Worm (Caenorhabditis elegans) whole organism, late embryonic: ENCODE measurements around the gene mrps-23.

Experiments used
- C38D4.7 ChIP-seq: fragments of 200-800 bp; sonication (Bioruptor generic); optimal IDR thresholded peaks from 2 replicates; lab custom pipeline; 2018; ENCODE audit warnings: mild to moderate bottlenecking, missing genetic modification characterization, moderate library complexity, missing compliant biosample characterization
- K02D7.2 ChIP-seq: sonication (generic microtip); optimal IDR thresholded peaks from 2 replicates; lab custom pipeline; 2017; ENCODE audit warnings: mild to moderate bottlenecking, missing genetic modification characterization, missing compliant biosample characterization
- K09A11.1 ChIP-seq: sonication (generic microtip); optimal IDR thresholded peaks from 2 replicates; lab custom pipeline; 2017; ENCODE audit warnings: antibody characterized with exemption, mild to moderate bottlenecking, missing genetic modification characterization, missing compliant biosample characterization; ENCODE audit not compliant: insufficient read depth
- T23F11.4 ChIP-seq: fragments of 200-800 bp; sonication (Bioruptor generic); optimal IDR thresholded peaks from 2 replicates; lab custom pipeline; 2018; ENCODE audit warnings: mild to moderate bottlenecking, missing genetic modification characterization, missing compliant biosample characterization
- ama-1 ChIP-seq: fragments of 150-350 bp; optimal IDR thresholded peaks from 2 replicates; lab custom pipeline; 2014
- ceh-19 ChIP-seq: fragments of 200-800 bp; sonication (Bioruptor generic); optimal IDR thresholded peaks from 2 replicates; lab custom pipeline; 2018; ENCODE audit warnings: mild to moderate bottlenecking, missing genetic modification characterization, missing compliant biosample characterization
- ceh-2 ChIP-seq: sonication (generic microtip); optimal IDR thresholded peaks from 2 replicates; lab custom pipeline; 2016; ENCODE audit warnings: missing genotype, missing genetic modification characterization, missing compliant biosample characterization
- ceh-30 ChIP-seq: fragments of 150-350 bp; optimal IDR thresholded peaks from 2 replicates; lab custom pipeline; 2014; ENCODE audit warnings: missing biosample characterization, missing genetic modification characterization
- ceh-31 ChIP-seq: sonication (generic microtip); optimal IDR thresholded peaks from 2 replicates; lab custom pipeline; 2016; ENCODE audit warnings: missing genetic modification characterization, missing compliant biosample characterization
- ceh-34 ChIP-seq: sonication (generic microtip); optimal IDR thresholded peaks from 2 replicates; lab custom pipeline; 2016; ENCODE audit warnings: mild to moderate bottlenecking, missing genetic modification characterization, missing compliant biosample characterization
- ceh-48 ChIP-seq: sonication (generic microtip); optimal IDR thresholded peaks from 2 replicates; lab custom pipeline; 2016; ENCODE audit warnings: missing genetic modification characterization, inconsistent platforms, missing compliant biosample characterization
- dmd-4 ChIP-seq: sonication (generic microtip); optimal IDR thresholded peaks from 2 replicates; lab custom pipeline; 2016; ENCODE audit warnings: borderline replicate concordance, missing genetic modification characterization, missing compliant biosample characterization
- dve-1 ChIP-seq: sonication (generic microtip); optimal IDR thresholded peaks from 2 replicates; lab custom pipeline; 2017; ENCODE audit warnings: antibody characterized with exemption, mild to moderate bottlenecking, missing genetic modification characterization, missing compliant biosample characterization
- elt-2 ChIP-seq: sonication (generic microtip); optimal IDR thresholded peaks from 2 replicates; lab custom pipeline; 2016; ENCODE audit warnings: missing genetic modification reagents, missing genetic modification characterization, missing compliant biosample characterization
- eyg-1 ChIP-seq: sonication (generic microtip); optimal IDR thresholded peaks from 2 replicates; lab custom pipeline; 2016; ENCODE audit warnings: missing genotype, missing genetic modification characterization, missing compliant biosample characterization
- fax-1 ChIP-seq: sonication (generic microtip); optimal IDR thresholded peaks from 2 replicates; lab custom pipeline; 2016; ENCODE audit warnings: missing genotype, missing genetic modification characterization, missing compliant biosample characterization
- gmeb-2 ChIP-seq: sonication (generic microtip); optimal IDR thresholded peaks from 2 replicates; lab custom pipeline; 2016; ENCODE audit warnings: missing genetic modification characterization, inconsistent platforms, missing compliant biosample characterization
- hlh-6 ChIP-seq: sonication (generic microtip); optimal IDR thresholded peaks from 2 replicates; lab custom pipeline; 2016; ENCODE audit warnings: missing genotype, missing genetic modification characterization, missing compliant biosample characterization
- lim-6 ChIP-seq: sonication (generic microtip); optimal IDR thresholded peaks from 2 replicates; lab custom pipeline; 2016; ENCODE audit warnings: missing genetic modification characterization, missing compliant biosample characterization
- lin-11 ChIP-seq: fragments of 200-800 bp; sonication (Bioruptor generic); optimal IDR thresholded peaks from 2 replicates; lab custom pipeline; 2018; ENCODE audit warnings: mild to moderate bottlenecking, missing genetic modification characterization, missing compliant biosample characterization
- madf-2 ChIP-seq: sonication (generic microtip); optimal IDR thresholded peaks from 2 replicates; lab custom pipeline; 2017; ENCODE audit warnings: missing genetic modification characterization, missing compliant biosample characterization
- nfya-1 ChIP-seq: sonication (generic microtip); optimal IDR thresholded peaks from 2 replicates; lab custom pipeline; 2017; ENCODE audit warnings: missing genetic modification characterization, mild to moderate bottlenecking, missing compliant biosample characterization, antibody characterized with exemption, moderate library complexity
- nhr-11 ChIP-seq: fragments of 150-350 bp; optimal IDR thresholded peaks from 2 replicates; lab custom pipeline; 2014; ENCODE audit warnings: missing biosample characterization, missing genetic modification characterization
- npax-4 ChIP-seq: sonication (generic microtip); optimal IDR thresholded peaks from 2 replicates; lab custom pipeline; 2016; ENCODE audit warnings: missing genetic modification characterization, missing compliant biosample characterization
- odd-2 ChIP-seq: sonication (generic microtip); optimal IDR thresholded peaks from 2 replicates; lab custom pipeline; 2017; ENCODE audit warnings: antibody characterized with exemption, mild to moderate bottlenecking, missing genetic modification characterization, missing compliant biosample characterization
- pat-9 ChIP-seq: fragments of 200-800 bp; sonication (Bioruptor generic); optimal IDR thresholded peaks from 2 replicates; lab custom pipeline; 2018; ENCODE audit warnings: mild to moderate bottlenecking, missing genetic modification characterization, moderate library complexity, missing compliant biosample characterization
- pax-1 ChIP-seq: fragments of 150-350 bp; optimal IDR thresholded peaks from 2 replicates; lab custom pipeline; 2014; ENCODE audit warnings: missing biosample characterization, missing genetic modification characterization
- pha-2 ChIP-seq: sonication (generic microtip); optimal IDR thresholded peaks from 2 replicates; lab custom pipeline; 2017; ENCODE audit warnings: mild to moderate bottlenecking, missing genetic modification characterization, missing compliant biosample characterization
- pha-4 ChIP-seq: fragments of 150-350 bp; optimal IDR thresholded peaks from 2 replicates; lab custom pipeline; 2018; ENCODE audit warnings: missing biosample characterization, missing genetic modification reagents, missing genetic modification characterization
- pros-1 ChIP-seq: fragments of 150-350 bp; optimal IDR thresholded peaks from 2 replicates; lab custom pipeline; 2014; ENCODE audit warnings: missing biosample characterization, missing genetic modification reagents, missing genetic modification characterization
- ref-2 ChIP-seq: sonication (generic microtip); optimal IDR thresholded peaks from 2 replicates; lab custom pipeline; 2016; ENCODE audit warnings: missing genetic modification characterization, missing compliant biosample characterization
- rnt-1 ChIP-seq: sonication (generic microtip); optimal IDR thresholded peaks from 2 replicates; lab custom pipeline; 2016; ENCODE audit warnings: missing genetic modification characterization, missing compliant biosample characterization
- sox-4 ChIP-seq: sonication (generic microtip); optimal IDR thresholded peaks from 2 replicates; lab custom pipeline; 2017; ENCODE audit warnings: mild to moderate bottlenecking, missing genetic modification characterization, inconsistent platforms, missing compliant biosample characterization
- syd-9 ChIP-seq: sonication (generic microtip); optimal IDR thresholded peaks from 2 replicates; lab custom pipeline; 2016; ENCODE audit warnings: mild to moderate bottlenecking, missing genetic modification characterization, moderate library complexity, missing compliant biosample characterization
- tbx-7 ChIP-seq: sonication (generic microtip); optimal IDR thresholded peaks from 2 replicates; lab custom pipeline; 2016; ENCODE audit warnings: missing genotype, missing genetic modification characterization, missing compliant biosample characterization
- ttx-3 ChIP-seq: sonication (generic microtip); optimal IDR thresholded peaks from 2 replicates; lab custom pipeline; 2016; ENCODE audit warnings: missing genetic modification reagents, missing genetic modification characterization, missing compliant biosample characterization
- unc-42 ChIP-seq: sonication (generic microtip); optimal IDR thresholded peaks from 2 replicates; lab custom pipeline; 2016; ENCODE audit warnings: missing genotype, missing genetic modification characterization, missing compliant biosample characterization
- unc-55 ChIP-seq: sonication (generic microtip); optimal IDR thresholded peaks from 2 replicates; lab custom pipeline; 2017; ENCODE audit warnings: missing biosample characterization, missing genetic modification reagents, missing genetic modification characterization
- unc-86 ChIP-seq: sonication (generic microtip); optimal IDR thresholded peaks from 2 replicates; lab custom pipeline; 2016; ENCODE audit warnings: missing genetic modification characterization, missing compliant biosample characterization
- zip-5 ChIP-seq: sonication (generic microtip); optimal IDR thresholded peaks from 2 replicates; lab custom pipeline; 2016; ENCODE audit warnings: missing genetic modification characterization, missing compliant biosample characterization
- ztf-16 ChIP-seq: sonication (generic microtip); optimal IDR thresholded peaks from 2 replicates; lab custom pipeline; 2017; ENCODE audit warnings: missing genetic modification characterization, missing compliant biosample characterization

Gene mrps-23

ce11 chrIII:9502155-9502714 is 21.2 kb downstream of the mrps-23 start:
- TF ChIP-seq madf-2 (tag; lab: Kevin White, UChicago) (no peak), syd-9 (tag; lab: Kevin White, UChicago) (no peak), npax-4 (tag; lab: Kevin White, UChicago) (no peak), ceh-2 (tag; lab: Kevin White, UChicago) (no peak), ztf-16 (tag; lab: Kevin White, UChicago) (no peak), unc-86 (tag; lab: Kevin White, UChicago) (no peak), pha-4 (tag; lab: Kevin White, UChicago) (no peak), elt-2 (tag; lab: Kevin White, UChicago) (no peak), ceh-31 (tag; lab: Kevin White, UChicago) (no peak), tbx-7 (no peak), pros-1 (tag; lab: Kevin White, UChicago) (no peak), K02D7.2 (tag; lab: Kevin White, UChicago) (no peak), pax-1 (tag; lab: Kevin White, UChicago) (no peak), zip-5 (tag; lab: Kevin White, UChicago) (no peak), lin-11 (tag; lab: Kevin White, UChicago) (no peak), hlh-6 (tag; lab: Kevin White, UChicago) (no peak), unc-55 (GFP tag; lab: Kevin White, UChicago) (no peak), odd-2 (tag; lab: Kevin White, UChicago) (no peak)

- TF ChIP-seq K02D7.2 (tag; lab: Kevin White, UChicago) (no peak), elt-2 (tag; lab: Kevin White, UChicago) (no peak)
Measured at ce11 chrIII:9501072-9501471, 22.4 kb downstream of the mrps-23 start.

ce11 chrIII:9500267-9500666 is 23.2 kb downstream of the mrps-23 start, which contains the start of gene sod-4:
Gene sod-4, minus strand, starts transcription at chrIII:9500375.
- TF ChIP-seq ttx-3 (tag; lab: Kevin White, UChicago) (no peak), gmeb-2 (tag; lab: Kevin White, UChicago) (no peak), ceh-48 (tag; lab: Kevin White, UChicago) (no peak), C38D4.7 (GFP tag; lab: Kevin White, UChicago) (no peak), pha-2 (no peak), fax-1 (tag; lab: Kevin White, UChicago) (no peak), ama-1 (lab: Kevin White, UChicago) (no peak), hlh-6 (tag; lab: Kevin White, UChicago) (no peak), ceh-2 (tag; lab: Kevin White, UChicago) (no peak), pha-4 (tag; lab: Kevin White, UChicago) (no peak)

- TF ChIP-seq ceh-34 (tag; lab: Kevin White, UChicago) (no peak), unc-42 (tag; lab: Kevin White, UChicago) (no peak)
Measured at ce11 chrIII:9497412-9497811, 26.1 kb downstream of the mrps-23 start.

ce11 chrIII:9496083-9496482 is 27.4 kb downstream of the mrps-23 start:
- TF ChIP-seq ceh-30 (tag; lab: Kevin White, UChicago) (no peak), nhr-11 (no peak), sox-4 (tag; lab: Kevin White, UChicago) (no peak), rnt-1 (tag; lab: Kevin White, UChicago) (no peak), tbx-7 (no peak), K02D7.2 (tag; lab: Kevin White, UChicago) (no peak)

- no peak for TF ChIP-seq npax-4 (tag; lab: Kevin White, UChicago)
- no peak for TF ChIP-seq pat-9 (tag; lab: Kevin White, UChicago)
- no peak for TF ChIP-seq ceh-48 (tag; lab: Kevin White, UChicago)
- no peak for TF ChIP-seq T23F11.4 (GFP tag; lab: Kevin White, UChicago)
- no peak for TF ChIP-seq hlh-6 (tag; lab: Kevin White, UChicago)
- TF ChIP-seq ama-1 (lab: Kevin White, UChicago): no peak
- no peak for TF ChIP-seq nfya-1 (tag; lab: Kevin White, UChicago)
- no peak for TF ChIP-seq ref-2
- TF ChIP-seq ztf-16 (tag; lab: Kevin White, UChicago): no peak
- no peak for TF ChIP-seq ceh-19
- no peak for TF ChIP-seq eyg-1 (tag; lab: Kevin White, UChicago)
- no peak for TF ChIP-seq elt-2 (tag; lab: Kevin White, UChicago)
- no peak for TF ChIP-seq sox-4 (tag; lab: Kevin White, UChicago)
- no peak for TF ChIP-seq ceh-2 (tag; lab: Kevin White, UChicago)
- TF ChIP-seq dve-1: no peak
- no peak for TF ChIP-seq dmd-4 (tag; lab: Kevin White, UChicago)
- no peak for TF ChIP-seq K09A11.1 (tag; lab: Kevin White, UChicago)
- no peak for TF ChIP-seq lim-6 (tag; lab: Kevin White, UChicago)
- no peak for TF ChIP-seq C38D4.7 (GFP tag; lab: Kevin White, UChicago)
Measured at ce11 chrIII:9494209-9494608, 29.3 kb downstream of the mrps-23 start.
